Fruit fly (Drosophila melanogaster): Measurements from ENCODE around the gene CG9592.

Gene CG9592

DNA sequence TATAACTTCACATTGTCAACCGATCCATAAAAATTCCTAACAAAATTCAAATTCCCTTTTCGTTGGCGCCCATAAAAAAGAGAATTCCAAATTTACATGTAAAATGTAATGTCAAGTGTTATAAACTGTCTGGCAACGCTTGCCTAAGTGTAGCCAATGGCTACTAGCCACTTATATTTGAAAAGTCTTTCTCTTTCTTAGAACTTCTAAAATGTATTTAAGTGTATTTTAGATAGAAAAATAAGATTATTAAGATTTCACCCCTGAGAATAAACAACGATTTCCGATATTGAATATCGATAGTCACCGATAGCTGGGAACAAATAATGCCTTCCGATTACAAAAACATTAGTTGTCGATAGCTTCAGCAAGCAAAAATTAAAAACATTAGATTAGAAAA is 42.0 kb downstream of the CG9592 start, which contains the start of gene CG34039 (continued):
- TF ChIP-seq btn (GFP tag; optimal IDR thresholded peaks at IDR 0.05) (no peak), cg (GFP tag; optimal IDR thresholded peaks at IDR 0.05) (no peak), dpn (GFP tag; optimal IDR thresholded peaks at IDR 0.05) (no peak), sc (optimal IDR thresholded peaks at IDR 0.05) (no peak), sc (GFP tag; optimal IDR thresholded peaks at IDR 0.05) (no peak), Ets97D (GFP tag; optimal IDR thresholded peaks at IDR 0.05) (peak; percentile 56), ham (GFP tag; IDR thresholded peaks at IDR 0.05) (no peak), Nf-YB (GFP tag; optimal IDR thresholded peaks at IDR 0.05) (peak; percentile 72), kay (GFP tag; optimal IDR thresholded peaks at IDR 0.05) (no peak), CG11456 (GFP tag; IDR thresholded peaks at IDR 0.05) (no peak), Ravus (GFP tag; IDR thresholded peaks at IDR 0.05) (no peak), bigmax (GFP tag; optimal IDR thresholded peaks at IDR 0.05) (no peak), Ptx1 (GFP tag; IDR thresholded peaks at IDR 0.05) (no peak), chn (GFP tag; optimal IDR thresholded peaks at IDR 0.05) (no peak), zfh2 (GFP tag; optimal IDR thresholded peaks at IDR 0.05) (no peak), CG32532 (GFP tag; IDR thresholded peaks at IDR 0.05) (no peak), CG9215 (GFP tag; IDR thresholded peaks at IDR 0.05) (no peak), chinmo (GFP tag; IDR thresholded peaks at IDR 0.05; ENCODE audit: partially characterized antibody) (peak; percentile 90), CG16863 (GFP tag; optimal IDR thresholded peaks at IDR 0.05) (no peak), fru (optimal IDR thresholded peaks at IDR 0.05) (no peak), CG10979 (tag; optimal IDR thresholded peaks at IDR 0.05) (no peak), CG17568 (GFP tag; optimal IDR thresholded peaks at IDR 0.05) (peak; percentile 9), al (GFP tag; IDR thresholded peaks at IDR 0.05) (no peak), CG1832 (GFP tag; optimal IDR thresholded peaks at IDR 0.05) (no peak), grn (GFP tag; optimal IDR thresholded peaks at IDR 0.05) (no peak), CG12942 (GFP tag; optimal IDR thresholded peaks at IDR 0.05) (peak; percentile 8), CG13775 (GFP tag; optimal IDR thresholded peaks at IDR 0.05) (no peak), sqz (GFP tag; optimal IDR thresholded peaks at IDR 0.05) (no peak), wdn (GFP tag; IDR thresholded peaks at IDR 0.05) (no peak), CG6791 (GFP tag; IDR thresholded peaks at IDR 0.05; ENCODE audit: partially characterized antibody) (peak; percentile 95), CG14014 (GFP tag; IDR thresholded peaks at IDR 0.05) (no peak), Hsf (GFP tag; optimal IDR thresholded peaks at IDR 0.05) (peak; percentile 21), CG2120 (GFP tag; optimal IDR thresholded peaks at IDR 0.05) (peak; percentile 26), CG3281 (GFP tag; optimal IDR thresholded peaks at IDR 0.05) (peak; percentile 13), eyg (GFP tag; optimal IDR thresholded peaks at IDR 0.05) (no peak), CG8388 (GFP tag; optimal IDR thresholded peaks at IDR 0.05) (no peak), gsb (GFP tag; IDR thresholded peaks at IDR 0.05) (no peak), CG13296 (GFP tag; optimal IDR thresholded peaks at IDR 0.05) (no peak), CTCF (GFP tag; optimal IDR thresholded peaks at IDR 0.05) (peak; percentile 74), psq (GFP tag; optimal IDR thresholded peaks at IDR 0.05) (no peak), wek (GFP tag; optimal IDR thresholded peaks at IDR 0.05) (no peak), dimm (GFP tag; IDR thresholded peaks at IDR 0.05) (no peak), CG34376 (GFP tag; optimal IDR thresholded peaks at IDR 0.05) (no peak), org-1 (GFP tag; optimal IDR thresholded peaks at IDR 0.05) (no peak), Xbp1 (GFP tag; optimal IDR thresholded peaks at IDR 0.05) (no peak), knrl (GFP tag; IDR thresholded peaks at IDR 0.05; ENCODE audit: partially characterized antibody) (peak; percentile 91; the same call in 2 of the 3 replicates), chif (GFP tag; optimal IDR thresholded peaks at IDR 0.05) (no peak), sr (GFP tag; IDR thresholded peaks at IDR 0.05) (no peak), CG4707 (GFP tag; optimal IDR thresholded peaks at IDR 0.05) (no peak), HLH4C (GFP tag; IDR thresholded peaks at IDR 0.05; ENCODE audit: partially characterized antibody) (peak; percentile 98), Hr3 (GFP tag; optimal IDR thresholded peaks at IDR 0.05) (no peak), CG9797 (GFP tag; optimal IDR thresholded peaks at IDR 0.05) (peak; percentile 9), sens (GFP tag) (peak; percentile 78), CG14710 (tag; optimal IDR thresholded peaks at IDR 0.05) (peak; percentile 82)

All from whole organism, embryonic.